Fruit fly (Drosophila melanogaster) whole organism, embryonic: ENCODE data around the gene HHEX.

Experiments used
- Antp ChIP-seq: fragments of 200-800 bp; sonication (Bioruptor generic); optimal IDR thresholded peaks from 3 replicates; lab custom pipeline; 2016; ENCODE audit warnings: missing biosample characterization, missing genetic modification characterization
- CG10431 ChIP-seq: fragments of 200-800 bp; sonication (Bioruptor generic); optimal IDR thresholded peaks from 3 replicates; lab custom pipeline; 2018; ENCODE audit warnings: missing biosample characterization, mild to moderate bottlenecking, missing genetic modification characterization
- CG10543 ChIP-seq: fragments of 200-800 bp; sonication (Bioruptor generic); optimal IDR thresholded peaks from 3 replicates; lab custom pipeline; 2017; ENCODE audit warnings: missing biosample characterization, mild to moderate bottlenecking, missing genetic modification characterization, moderate library complexity
- CG13287 ChIP-seq: fragments of 200-800 bp; sonication (Bioruptor generic); IDR thresholded peaks from 2 replicates; pipeline ENCODE4 v1.3.6; 2022; ENCODE audit warnings: missing biosample characterization, missing genetic modification characterization; ENCODE audit not compliant: partially characterized antibody
- CG14441 ChIP-seq: fragments of 200-800 bp; sonication (Bioruptor generic); IDR thresholded peaks from 2 replicates; pipeline ENCODE4 v1.3.6; 2022; ENCODE audit warnings: missing biosample characterization, missing genetic modification characterization
- CG17328 ChIP-seq: fragments of 200-800 bp; sonication (Bioruptor generic); IDR thresholded peaks from 2 replicates; pipeline ENCODE4 v1.3.6; 2022; ENCODE audit warnings: missing biosample characterization, missing genetic modification characterization
- CG18599 ChIP-seq: fragments of 200-800 bp; sonication (Bioruptor generic); optimal IDR thresholded peaks from 3 replicates; lab custom pipeline; 2017; ENCODE audit warnings: missing biosample characterization, missing genetic modification characterization, mild to moderate bottlenecking, moderate library complexity, missing genetic modification reagents
- CG31441 ChIP-seq: fragments of 200-800 bp; sonication (Bioruptor generic); IDR thresholded peaks from 2 replicates; pipeline ENCODE4 v1.3.6; 2022; ENCODE audit warnings: missing biosample characterization, missing genetic modification characterization
- CG34376 ChIP-seq: fragments of 200-800 bp; sonication (Bioruptor generic); optimal IDR thresholded peaks from 2 replicates; lab custom pipeline; 2018; ENCODE audit warnings: missing biosample characterization, mild to moderate bottlenecking, missing genetic modification characterization
- CG5180 ChIP-seq: fragments of 200-800 bp; sonication (Bioruptor generic); optimal IDR thresholded peaks from 3 replicates; lab custom pipeline; 2017; ENCODE audit warnings: missing biosample characterization, missing genetic modification characterization, mild to moderate bottlenecking, moderate library complexity, missing genetic modification reagents
- CG6854 ChIP-seq: fragments of 200-800 bp; sonication (Bioruptor generic); optimal IDR thresholded peaks from 3 replicates; lab custom pipeline; 2017; ENCODE audit warnings: missing biosample characterization, mild to moderate bottlenecking, missing genetic modification characterization
- CG7556 ChIP-seq: fragments of 200-800 bp; sonication (Bioruptor generic); optimal IDR thresholded peaks from 2 replicates; lab custom pipeline; 2017; ENCODE audit warnings: missing biosample characterization, mild to moderate bottlenecking, missing genetic modification characterization
- CG8089 ChIP-seq: fragments of 200-800 bp; sonication (Bioruptor generic); optimal IDR thresholded peaks from 3 replicates; lab custom pipeline; 2016; ENCODE audit warnings: missing biosample characterization, missing genetic modification characterization
- CG8359 ChIP-seq: fragments of 200-800 bp; sonication (Bioruptor generic); optimal IDR thresholded peaks from 2 replicates; lab custom pipeline; 2017; ENCODE audit warnings: missing biosample characterization, mild to moderate bottlenecking, missing genetic modification characterization, borderline replicate concordance
- Deaf1 ChIP-seq: fragments of 200-800 bp; optimal IDR thresholded peaks from 3 replicates; lab custom pipeline; 2019; ENCODE audit warnings: missing biosample characterization, mild to moderate bottlenecking, missing genetic modification characterization, moderate library complexity
- Fer1 ChIP-seq: fragments of 200-800 bp; sonication (Bioruptor generic); optimal IDR thresholded peaks from 2 replicates; lab custom pipeline; 2017; ENCODE audit warnings: missing biosample characterization, mild to moderate bottlenecking, missing genetic modification characterization
- H2.0 ChIP-seq: fragments of 200-800 bp; sonication (Bioruptor generic); IDR thresholded peaks from 2 replicates; pipeline ENCODE4 v1.3.6; 2022; ENCODE audit warnings: missing biosample characterization, missing genetic modification characterization
- Hey ChIP-seq: fragments of 200-800 bp; sonication (Bioruptor generic); optimal IDR thresholded peaks from 3 replicates; lab custom pipeline; 2018; ENCODE audit warnings: missing biosample characterization, mild to moderate bottlenecking, missing genetic modification characterization
- Hmr ChIP-seq: fragments of 200-800 bp; sonication (Bioruptor generic); optimal IDR thresholded peaks from 3 replicates; lab custom pipeline; 2017; ENCODE audit warnings: mild to moderate bottlenecking, missing biosample characterization, missing genetic modification reagents, missing genetic modification characterization
- Jarid2 ChIP-seq: fragments of 200-800 bp; sonication (Bioruptor generic); optimal IDR thresholded peaks from 3 replicates; lab custom pipeline; 2017; ENCODE audit warnings: mild to moderate bottlenecking, missing biosample characterization, missing genetic modification reagents, missing genetic modification characterization
- Nf-YC ChIP-seq: fragments of 200-800 bp; optimal IDR thresholded peaks from 3 replicates; lab custom pipeline; 2019; ENCODE audit warnings: missing biosample characterization, mild to moderate bottlenecking, missing genetic modification characterization, moderate library complexity
- Opbp ChIP-seq: fragments of 200-800 bp; sonication (Bioruptor generic); IDR thresholded peaks from 3 replicates; pipeline ENCODE4 v1.3.6; 2022; ENCODE audit warnings: missing biosample characterization, missing genetic modification characterization; ENCODE audit not compliant: partially characterized antibody
- Optix ChIP-seq: fragments of 200-800 bp; sonication (Bioruptor generic); IDR thresholded peaks from 3 replicates; pipeline ENCODE4 v1.3.6; 2022; ENCODE audit warnings: missing biosample characterization, missing genetic modification characterization
- PHDP ChIP-seq: fragments of 200-800 bp; sonication (Bioruptor generic); optimal IDR thresholded peaks from 3 replicates; lab custom pipeline; 2018; ENCODE audit warnings: missing biosample characterization, mild to moderate bottlenecking, missing genetic modification characterization, moderate library complexity
- Pdp1 ChIP-seq, 2 experiments: fragments of 200-800 bp; sonication (Bioruptor generic); optimal IDR thresholded peaks; 3 replicates each; lab custom pipeline; 2016; ENCODE audit warnings: missing biosample characterization in 2 of 2, missing genetic modification characterization in 2 of 2, mild to moderate bottlenecking in 1 of 2, moderate library complexity in 1 of 2
- Ptx1 ChIP-seq: fragments of 200-800 bp; sonication (Bioruptor generic); IDR thresholded peaks from 2 replicates; pipeline ENCODE4 v1.3.6; 2022; ENCODE audit warnings: missing biosample characterization, missing genetic modification characterization
- Sox100B ChIP-seq: fragments of 200-800 bp; sonication (Bioruptor generic); optimal IDR thresholded peaks from 3 replicates; lab custom pipeline; 2018; ENCODE audit warnings: missing biosample characterization, mild to moderate bottlenecking, missing genetic modification characterization
- Ssrp ChIP-seq: fragments of 200-800 bp; sonication (Bioruptor generic); optimal IDR thresholded peaks from 2 replicates; lab custom pipeline; 2018; ENCODE audit warnings: missing biosample characterization, mild to moderate bottlenecking, missing genetic modification characterization, moderate library complexity
- btn ChIP-seq: fragments of 200-800 bp; sonication (Bioruptor generic); optimal IDR thresholded peaks from 2 replicates; lab custom pipeline; 2016; ENCODE audit warnings: missing biosample characterization, missing genetic modification characterization
- chm ChIP-seq: fragments of 200-800 bp; sonication (Bioruptor generic); IDR thresholded peaks from 2 replicates; pipeline ENCODE4 v1.3.6; 2022; ENCODE audit warnings: missing biosample characterization, missing genetic modification characterization
- chn ChIP-seq: fragments of 200-800 bp; sonication (Bioruptor generic); optimal IDR thresholded peaks from 2 replicates; lab custom pipeline; 2016; ENCODE audit warnings: missing biosample characterization, missing genetic modification characterization
- exex ChIP-seq: fragments of 200-800 bp; sonication (Bioruptor generic); optimal IDR thresholded peaks from 4 replicates; lab custom pipeline; 2018; ENCODE audit warnings: missing biosample characterization, mild to moderate bottlenecking, missing genetic modification characterization, moderate library complexity
- fru ChIP-seq: fragments of >200 bp; optimal IDR thresholded peaks from 2 replicates; lab custom pipeline; 2017
- grn ChIP-seq: fragments of 200-800 bp; sonication (Bioruptor generic); optimal IDR thresholded peaks from 3 replicates; lab custom pipeline; 2017; ENCODE audit warnings: missing biosample characterization, missing genetic modification characterization
- klu ChIP-seq: fragments of 200-800 bp; sonication (Bioruptor generic); IDR thresholded peaks from 2 replicates; pipeline ENCODE4 v1.3.6; 2022; ENCODE audit warnings: missing biosample characterization, missing genetic modification characterization
- lab ChIP-seq: fragments of 200-800 bp; sonication (Bioruptor generic); optimal IDR thresholded peaks from 3 replicates; lab custom pipeline; 2017; ENCODE audit warnings: missing biosample characterization, missing genetic modification characterization, mild to moderate bottlenecking, moderate library complexity, missing genetic modification reagents
- lilli ChIP-seq: fragments of 200-800 bp; sonication (Bioruptor generic); optimal IDR thresholded peaks from 3 replicates; lab custom pipeline; 2016; ENCODE audit warnings: missing biosample characterization, missing genetic modification characterization
- schlank ChIP-seq: fragments of 200-800 bp; sonication (Bioruptor generic); optimal IDR thresholded peaks from 2 replicates; lab custom pipeline; 2018; ENCODE audit warnings: missing biosample characterization, mild to moderate bottlenecking, missing genetic modification characterization
- sima ChIP-seq: fragments of 200-800 bp; sonication (Bioruptor generic); optimal IDR thresholded peaks from 2 replicates; lab custom pipeline; 2016; ENCODE audit warnings: missing biosample characterization, missing genetic modification characterization
- sob ChIP-seq: fragments of 200-800 bp; sonication (Bioruptor generic); IDR thresholded peaks from 2 replicates; pipeline ENCODE4 v1.3.6; 2022; ENCODE audit warnings: missing biosample characterization, missing genetic modification characterization
- sug ChIP-seq: fragments of 200-800 bp; optimal IDR thresholded peaks from 2 replicates; lab custom pipeline; 2019; ENCODE audit warnings: missing biosample characterization, mild to moderate bottlenecking, missing genetic modification characterization, moderate library complexity
- twi ChIP-seq: fragments of 200-800 bp; optimal IDR thresholded peaks from 2 replicates; lab custom pipeline; 2019; ENCODE audit warnings: missing biosample characterization, mild to moderate bottlenecking, missing genetic modification characterization, moderate library complexity
- usp ChIP-seq: fragments of >200 bp; optimal IDR thresholded peaks from 2 replicates; lab custom pipeline; 2017; ENCODE audit warnings: missing biosample characterization, missing genetic modification characterization

The HHEX gene

dm6 chr3R:21080876-21081586, at the start of gene HHEX (continued):
- TF ChIP-seq CG7556 (GFP tag; lab: Kevin White, UChicago) (no peak), CG34376 (GFP tag; lab: Kevin White, UChicago) (peak; percentile 83), CG18599 (GFP tag; lab: Kevin White, UChicago) (peak; percentile 50), CG10543 (GFP tag; lab: Kevin White, UChicago) (peak; percentile 94), grn (peak; percentile 74), Hmr (GFP tag; lab: Kevin White, UChicago) (peak; percentile 12), Nf-YC (tag; lab: Kevin White, UChicago) (peak; percentile 90), CG14441 (GFP tag; lab: Robert Waterston, UW) (no peak), chn (GFP tag; lab: Kevin White, UChicago) (no peak), Jarid2 (GFP tag; lab: Kevin White, UChicago) (peak; percentile 7), Sox100B (no peak), CG8359 (GFP tag; lab: Kevin White, UChicago) (no peak), CG17328 (GFP tag; lab: Robert Waterston, UW) (no peak), CG8089 (GFP tag; lab: Kevin White, UChicago) (no peak), CG13287 (GFP tag; lab: Robert Waterston, UW) (no peak), Deaf1 (peak; percentile 44), Opbp (GFP tag; lab: Robert Waterston, UW) (0 out of 3 replicates have a peak, but pooled peaks have one; percentile 27), CG10431 (GFP tag; lab: Kevin White, UChicago) (no peak), Ptx1 (GFP tag; lab: Robert Waterston, UW) (peak; percentile 43), twi (no peak), usp (GFP tag; lab: Kevin White, UChicago) (no peak), fru (lab: Kevin White, UChicago) (no peak), klu (GFP tag; lab: Robert Waterston, UW) (no peak), CG31441 (no peak), Ssrp (tag; lab: Kevin White, UChicago) (no peak), Hey (tag; lab: Kevin White, UChicago) (peak; percentile 92), Pdp1 (GFP tag; optimal IDR thresholded peaks at IDR 0.05; lab: Kevin White, UChicago) (peak in 1 of 2 experiments; percentile 59), btn (no peak), exex (tag; lab: Kevin White, UChicago) (peak; percentile 99), sob (0 out of 2 replicates have a peak, but pooled peaks have one; percentile 19), sug (tag; lab: Kevin White, UChicago) (peak; percentile 98), lab (GFP tag; lab: Kevin White, UChicago) (peak; percentile 95), Fer1 (GFP tag; lab: Kevin White, UChicago) (peak; percentile 7), schlank (tag; lab: Kevin White, UChicago) (no peak), H2.0 (GFP tag; lab: Robert Waterston, UW) (no peak), Antp (no peak), CG6854 (GFP tag; lab: Kevin White, UChicago) (no peak), sima (GFP tag; lab: Kevin White, UChicago) (no peak), CG5180 (GFP tag; lab: Kevin White, UChicago) (peak; percentile 66), PHDP (tag; lab: Kevin White, UChicago) (no peak), lilli (no peak), chm (GFP tag; lab: Robert Waterston, UW) (0 out of 2 replicates have a peak, but pooled peaks have one; percentile 11), Optix (GFP tag; lab: Robert Waterston, UW) (no peak)
- TF ChIP-seq, all 482 proteins: peak for 40
